Fruit fly (Drosophila melanogaster) whole organism, wandering third instar larva: ENCODE measurements around the gene CG17344.
A peak's percentile ranks its signal among the peaks of the same experiment; 100 is the strongest.

Experiments used
- CG32264 ChIP-seq: fragments of 200-800 bp; sonication (Bioruptor generic); optimal IDR thresholded peaks from 2 replicates; lab custom pipeline; 2016; ENCODE audit warnings: missing biosample characterization, missing genetic modification characterization
- CG9705 ChIP-seq: fragments of 200-800 bp; sonication (Bioruptor generic); optimal IDR thresholded peaks from 2 replicates; lab custom pipeline; 2018; ENCODE audit warnings: missing biosample characterization, mild to moderate bottlenecking, missing genetic modification characterization
- CrebA ChIP-seq: fragments of 200-800 bp; sonication (Bioruptor generic); optimal IDR thresholded peaks from 2 replicates; lab custom pipeline; 2016; ENCODE audit warnings: missing biosample characterization, mild to moderate bottlenecking, missing genetic modification characterization, borderline replicate concordance
- Dfd ChIP-seq: fragments of >200 bp; optimal IDR thresholded peaks from 2 replicates; lab custom pipeline; 2017; ENCODE audit warnings: missing biosample characterization, missing genetic modification characterization
- Dif ChIP-seq: fragments of 200-275, 200-300 bp; sonication (Bioruptor generic); optimal IDR thresholded peaks from 2 replicates; lab custom pipeline; 2018; ENCODE audit warnings: missing biosample characterization, missing genetic modification characterization; ENCODE audit not compliant: partially characterized antibody
- Hnf4 ChIP-seq: fragments of 200-800 bp; sonication (Bioruptor generic); optimal IDR thresholded peaks from 2 replicates; lab custom pipeline; 2016; ENCODE audit warnings: missing biosample characterization, mild to moderate bottlenecking, missing genetic modification characterization
- Hr78 ChIP-seq: fragments of >200 bp; optimal IDR thresholded peaks from 2 replicates; lab custom pipeline; 2017; ENCODE audit warnings: missing biosample characterization, missing genetic modification characterization
- Hr83 ChIP-seq: fragments of 200-300 bp; sonication (Bioruptor generic); optimal IDR thresholded peaks from 2 replicates; lab custom pipeline; 2016; ENCODE audit warnings: missing biosample characterization, mild to moderate bottlenecking, missing genetic modification characterization, moderate library complexity; ENCODE audit not compliant: poor library complexity, severe bottlenecking
- Mio ChIP-seq: sonication (Bioruptor generic); optimal IDR thresholded peaks from 2 replicates; lab custom pipeline; 2016; ENCODE audit warnings: missing biosample characterization, missing genetic modification characterization
- Myc ChIP-seq: fragments of >200 bp; optimal IDR thresholded peaks from 2 replicates; lab custom pipeline; 2017
- N ChIP-seq: fragments of >200 bp; optimal IDR thresholded peaks from 2 replicates; lab custom pipeline; 2018; ENCODE audit warnings: missing biosample characterization, missing external identifiers, missing genetic modification characterization
- Rel ChIP-seq, 2 experiments: fragments of 200-800 bp; sonication (Bioruptor generic) in 1 of 2; optimal IDR thresholded peaks; 2 replicates in 1 of 2; 3 replicates in 1 of 2; lab custom pipeline; 2016 to 2019; ENCODE audit warnings: mild to moderate bottlenecking in 2 of 2, missing biosample characterization in 2 of 2, missing genetic modification characterization in 2 of 2, moderate library complexity in 1 of 2
- Sp1 ChIP-seq: fragments of 200-800 bp; sonication (Bioruptor generic); optimal IDR thresholded peaks from 3 replicates; lab custom pipeline; 2019; ENCODE audit warnings: missing biosample characterization, mild to moderate bottlenecking, missing genetic modification characterization, moderate library complexity
- Vsx2 ChIP-seq: fragments of 200-300, 225-300 bp; sonication (Bioruptor generic); optimal IDR thresholded peaks from 2 replicates; lab custom pipeline; 2018; ENCODE audit warnings: missing biosample characterization, missing genetic modification characterization; ENCODE audit not compliant: partially characterized antibody
- br ChIP-seq: fragments of 200-800 bp; sonication (Bioruptor generic); optimal IDR thresholded peaks from 2 replicates; lab custom pipeline; 2016; ENCODE audit warnings: missing biosample characterization, missing genetic modification characterization
- brk ChIP-seq: fragments of 200-800 bp; sonication (Bioruptor generic); optimal IDR thresholded peaks from 2 replicates; lab custom pipeline; 2016; ENCODE audit warnings: missing biosample characterization, mild to moderate bottlenecking, missing genetic modification characterization
- dl ChIP-seq, 2 experiments: fragments of 175-275, 200-275 bp in 1 of 2; fragments of 200-275 bp in 1 of 2; sonication (Bioruptor generic); optimal IDR thresholded peaks; lab custom pipeline; 2018; ENCODE audit warnings: mild to moderate bottlenecking in 2 of 2, missing biosample characterization in 2 of 2, missing genetic modification characterization in 2 of 2, moderate library complexity in 2 of 2; ENCODE audit not compliant: partially characterized antibody in 2 of 2, insufficient read depth in 1 of 2
- dsf ChIP-seq: sonication (Bioruptor generic); optimal IDR thresholded peaks from 2 replicates; lab custom pipeline; 2016; ENCODE audit warnings: missing biosample characterization, missing genetic modification characterization, borderline replicate concordance
- ey ChIP-seq: fragments of 200-800 bp; sonication (Bioruptor generic); optimal IDR thresholded peaks from 2 replicates; lab custom pipeline; 2016; ENCODE audit warnings: missing biosample characterization, missing genetic modification characterization
- h ChIP-seq: fragments of 200-800 bp; sonication (Bioruptor generic); optimal IDR thresholded peaks from 3 replicates; lab custom pipeline; 2016; ENCODE audit warnings: missing biosample characterization, mild to moderate bottlenecking, missing genetic modification characterization
- jim ChIP-seq: fragments of 175-275, 200-325 bp; sonication (Bioruptor generic); optimal IDR thresholded peaks from 2 replicates; lab custom pipeline; 2016; ENCODE audit warnings: missing biosample characterization, mild to moderate bottlenecking, missing genetic modification characterization
- lola ChIP-seq: fragments of >200 bp; optimal IDR thresholded peaks from 2 replicates; lab custom pipeline; 2017; ENCODE audit warnings: missing biosample characterization, missing genetic modification characterization
- pan ChIP-seq: fragments of >200 bp; optimal IDR thresholded peaks from 2 replicates; lab custom pipeline; 2017
- rgr ChIP-seq: fragments of 200-800 bp; sonication (Bioruptor generic); optimal IDR thresholded peaks from 3 replicates; lab custom pipeline; 2016; ENCODE audit warnings: missing biosample characterization, mild to moderate bottlenecking, missing genetic modification characterization
- sage ChIP-seq: fragments of 200-800 bp; sonication (Bioruptor generic); optimal IDR thresholded peaks from 2 replicates; lab custom pipeline; 2016; ENCODE audit warnings: missing biosample characterization, mild to moderate bottlenecking, missing genetic modification characterization
- sv ChIP-seq: fragments of 200-800 bp; sonication (Bioruptor generic); optimal IDR thresholded peaks from 3 replicates; lab custom pipeline; 2016; ENCODE audit warnings: missing biosample characterization, missing genetic modification characterization
- tai ChIP-seq: sonication (Bioruptor generic); optimal IDR thresholded peaks from 2 replicates; lab custom pipeline; 2016; ENCODE audit warnings: missing biosample characterization, missing genetic modification characterization
- usp ChIP-seq: fragments of >200 bp; optimal IDR thresholded peaks from 2 replicates; lab custom pipeline; 2017; ENCODE audit warnings: missing biosample characterization, missing genetic modification characterization
- woc ChIP-seq: sonication (Bioruptor generic); optimal IDR thresholded peaks from 2 replicates; lab custom pipeline; 2016; ENCODE audit warnings: missing biosample characterization, mild to moderate bottlenecking, missing genetic modification characterization

CG17344 gene

DNA sequence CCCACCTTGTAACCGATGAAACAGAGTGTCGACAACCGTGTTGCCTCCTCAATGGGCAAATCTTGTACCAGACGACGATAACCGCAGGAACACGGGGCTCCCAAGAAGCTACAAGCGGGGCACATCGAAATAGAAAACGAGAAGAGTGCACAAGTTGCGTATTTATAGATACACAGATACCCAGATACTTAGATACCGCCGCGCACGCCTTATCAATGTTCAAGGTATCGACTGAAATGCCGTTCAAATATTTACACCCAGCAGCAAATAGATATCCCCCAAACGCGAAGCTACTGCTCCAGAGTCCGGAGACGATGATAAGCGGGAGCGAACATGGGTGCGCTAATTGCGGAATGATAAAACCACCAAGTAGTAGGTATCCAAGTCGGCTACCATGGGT lies 3.2 kb upstream of the CG17344 start:
- no peak for TF ChIP-seq woc (GFP tag; lab: Kevin White, UChicago)
- no peak for TF ChIP-seq pan (lab: Kevin White, UChicago)
- no peak for TF ChIP-seq usp (GFP tag; lab: Kevin White, UChicago)
- no peak for TF ChIP-seq Hr78 (GFP tag; lab: Kevin White, UChicago)

DNA sequence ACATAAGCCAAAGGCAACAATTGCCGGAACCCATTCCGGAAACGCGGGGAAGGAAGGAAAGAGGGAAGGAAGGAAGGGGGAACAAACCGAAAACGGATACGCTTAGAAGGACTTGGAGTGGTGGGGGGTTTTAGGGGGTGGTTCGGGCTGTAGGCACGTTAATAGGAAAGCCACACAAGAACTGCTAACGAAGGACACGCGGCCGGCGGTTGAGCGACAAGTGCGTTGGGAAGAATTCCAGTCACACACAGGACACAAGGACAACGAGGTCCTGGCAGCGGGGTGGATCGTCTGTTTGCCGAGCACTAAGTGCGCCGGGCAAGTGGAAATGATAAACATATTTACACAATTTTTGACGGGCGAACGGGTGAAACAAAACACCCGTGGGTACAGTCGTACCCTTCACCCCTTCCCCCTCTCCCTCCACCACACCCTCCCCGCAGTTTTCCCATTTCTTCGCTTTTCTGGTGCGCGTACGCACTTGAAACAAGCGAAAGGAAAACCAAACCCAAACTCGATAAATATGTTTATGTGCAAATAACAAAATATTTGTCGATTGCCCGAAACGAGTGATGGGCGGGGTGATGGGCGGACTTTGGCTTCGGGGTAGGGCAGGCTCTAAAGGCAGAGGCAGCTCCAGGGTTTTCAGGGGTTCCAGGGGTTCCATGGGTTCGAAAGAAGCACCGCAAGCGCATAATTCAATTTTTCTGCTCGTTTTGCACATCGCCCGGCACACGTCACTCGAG lies 1.5 kb downstream of the CG17344 start:
- TF ChIP-seq Hnf4 (GFP tag; lab: Kevin White, UChicago) (no peak), brk (no peak), jim (GFP tag; lab: Kevin White, UChicago) (no peak), Sp1 (GFP tag; lab: Kevin White, UChicago) (no peak), sv (no peak), woc (GFP tag; lab: Kevin White, UChicago) (no peak), sage (GFP tag; lab: Kevin White, UChicago) (no peak), CG9705 (GFP tag; lab: Kevin White, UChicago) (no peak), Myc (no peak), CrebA (GFP tag; lab: Kevin White, UChicago) (no peak), CG32264 (GFP tag; lab: Kevin White, UChicago) (no peak), Vsx2 (GFP tag; lab: Kevin White, UChicago) (no peak)

DNA sequence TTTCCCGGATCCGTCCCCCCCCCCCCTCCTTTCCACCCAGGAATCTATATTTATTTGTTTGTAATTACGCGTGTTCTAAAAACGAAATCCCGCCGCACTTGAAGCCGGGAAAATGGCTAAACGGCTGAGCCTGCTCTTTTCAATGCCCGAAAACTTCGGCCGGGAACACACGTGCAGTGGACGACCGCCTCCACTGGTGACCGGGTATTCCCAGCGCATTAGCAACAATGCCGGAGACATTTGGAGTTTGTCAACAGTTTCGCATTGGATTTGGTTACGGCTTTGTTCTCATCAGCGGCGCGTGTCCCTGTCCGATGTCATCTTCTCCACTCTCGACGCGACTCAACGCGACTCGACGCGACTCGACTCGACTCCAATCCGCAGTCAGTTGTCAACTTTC lies 2.5 kb downstream of the CG17344 start:
- no peak for TF ChIP-seq Dfd (GFP tag; lab: Kevin White, UChicago)
- TF ChIP-seq Myc, result no peak
- TF ChIP-seq Hr83, result no peak
- TF ChIP-seq Hr78 (GFP tag; lab: Kevin White, UChicago), result no peak
- TF ChIP-seq dl (GFP tag; optimal IDR thresholded peaks at IDR 0.05; lab: Kevin White, UChicago; ENCODE audit: insufficient read depth in 1 of 2, partially characterized antibody in 2 of 2), result no peak
- TF ChIP-seq woc (GFP tag; lab: Kevin White, UChicago), result no peak
- TF ChIP-seq br (GFP tag; lab: Kevin White, UChicago), result no peak
- TF ChIP-seq h, result no peak
- TF ChIP-seq Vsx2 (GFP tag; lab: Kevin White, UChicago), result no peak
- no peak for TF ChIP-seq N
- TF ChIP-seq lola (GFP tag; lab: Kevin White, UChicago), result no peak

DNA sequence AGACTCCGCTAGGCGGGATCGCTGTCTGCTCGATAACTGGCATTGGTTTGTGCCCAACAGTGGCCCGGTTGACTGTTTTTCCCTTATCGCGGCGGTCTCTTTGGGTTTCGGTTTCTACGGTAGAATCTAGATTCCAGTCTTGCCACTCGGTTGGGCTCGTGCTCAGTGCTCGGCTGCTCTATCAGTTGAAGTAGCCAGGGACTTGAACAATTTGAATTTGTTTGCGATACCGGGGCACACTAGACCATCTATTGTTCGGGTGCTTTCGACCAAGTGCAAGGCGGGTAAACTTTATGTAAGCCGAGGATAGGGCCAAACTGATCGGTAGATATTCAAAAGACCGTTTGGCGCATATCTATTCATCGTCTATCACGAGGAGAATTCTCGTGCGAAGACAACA lies 4.4 kb downstream of the CG17344 start:
- TF ChIP-seq tai (no peak), sv (no peak), CG32264 (GFP tag; lab: Kevin White, UChicago) (no peak), br (GFP tag; lab: Kevin White, UChicago) (no peak), jim (GFP tag; lab: Kevin White, UChicago) (no peak), Mio (GFP tag; lab: Kevin White, UChicago) (no peak), Sp1 (GFP tag; lab: Kevin White, UChicago) (no peak), woc (GFP tag; lab: Kevin White, UChicago) (no peak)

DNA sequence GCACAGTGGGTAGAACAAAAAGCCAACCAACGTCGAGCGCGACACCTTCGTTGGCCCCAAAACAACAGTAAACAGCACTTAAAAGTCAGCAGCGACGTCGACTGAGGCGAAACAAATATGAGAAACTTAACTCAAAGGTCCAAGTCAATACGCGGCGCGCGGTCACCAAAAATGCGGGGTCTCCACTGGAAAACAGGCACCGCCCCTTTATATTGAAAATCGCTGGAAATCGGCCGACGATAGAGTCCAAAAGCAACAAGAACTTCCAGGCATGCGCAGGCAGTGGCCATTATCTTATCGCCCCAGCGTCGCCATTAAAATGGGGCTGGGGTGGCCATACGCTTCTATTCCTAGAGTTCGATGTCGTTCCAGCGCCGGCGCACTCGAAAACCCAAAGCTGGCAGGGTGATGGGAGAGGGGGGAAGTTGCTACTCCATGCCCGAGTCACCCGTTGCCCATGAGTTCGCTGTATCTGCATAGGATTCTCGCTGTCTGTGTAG lies 6.6 kb downstream of the CG17344 start, which contains the start of gene Lim3:
Gene Lim3 (minus strand): TSS at position 51 of the 500 bp plus-strand sequence.
- TF ChIP-seq Rel (GFP tag; optimal IDR thresholded peaks at IDR 0.05; lab: Kevin White, UChicago) (no peak), Rel (tag; optimal IDR thresholded peaks at IDR 0.05; lab: Kevin White, UChicago) (no peak), Vsx2 (GFP tag; lab: Kevin White, UChicago) (peak; percentile 84), dsf (GFP tag; lab: Kevin White, UChicago) (no peak), Dif (GFP tag; lab: Kevin White, UChicago) (peak; percentile 75), ey (GFP tag; lab: Kevin White, UChicago) (no peak), N (no peak), Dfd (GFP tag; lab: Kevin White, UChicago) (no peak), rgr (GFP tag; lab: Kevin White, UChicago) (no peak), sage (GFP tag; lab: Kevin White, UChicago) (no peak), woc (GFP tag; lab: Kevin White, UChicago) (no peak), usp (GFP tag; lab: Kevin White, UChicago) (no peak), CG9705 (GFP tag; lab: Kevin White, UChicago) (no peak), Hr83 (no peak), h (peak; percentile 3), Mio (GFP tag; lab: Kevin White, UChicago) (no peak)
